Comparison of ENCODE assay signal across 6 worm cellular contexts in the genomic region with DNA sequence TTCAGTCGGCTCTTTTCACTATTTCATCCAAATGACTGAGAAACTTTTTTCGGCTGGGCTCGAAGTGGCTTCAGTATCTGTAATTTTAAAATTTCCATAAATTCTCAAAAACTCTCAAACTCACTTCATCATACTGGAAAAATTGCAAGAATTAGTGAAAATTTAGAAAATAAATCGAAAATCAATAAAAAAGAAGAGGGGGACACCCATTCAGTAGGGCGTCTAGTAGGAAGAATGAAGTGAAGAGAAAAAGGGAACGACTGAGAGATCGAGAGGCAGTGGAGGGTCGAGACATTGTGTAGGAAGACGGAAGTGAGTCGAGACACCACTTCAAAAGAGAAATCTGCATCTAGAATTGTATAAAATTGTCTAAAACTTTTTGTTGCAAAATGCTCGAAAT.
TF ChIP-seq lines count a peak whose summit lies in the region.

No protein-coding gene starts in this region.

TF ChIP-seq in whole organism, L1 larva, 84 proteins besides CTCF, POLR2A, EP300 and RAD21:
- TF ChIP-seq unc-62 (GFP tag; optimal IDR thresholded peaks at IDR 0.05; lab: Kevin White, UChicago) (no peak), blmp-1 (tag; optimal IDR thresholded peaks at IDR 0.05; lab: Kevin White, UChicago) (peak; percentile 8), efl-1 (optimal IDR thresholded peaks at IDR 0.05; lab: Kevin White, UChicago) (peak in 1 of 2 experiments; percentile 4), efl-1 (GFP tag; optimal IDR thresholded peaks at IDR 0.05 in 1 of 2; lab: Kevin White, UChicago) (no peak)

TF ChIP-seq in whole organism, L2 larva, 48 proteins besides CTCF, POLR2A, EP300 and RAD21:
- TF ChIP-seq sma-9 (GFP tag; optimal IDR thresholded peaks at IDR 0.05; lab: Kevin White, UChicago), result no peak
- no peak for TF ChIP-seq sma-9 (tag; optimal IDR thresholded peaks at IDR 0.05; lab: Kevin White, UChicago)
- TF ChIP-seq C34F6.9 (tag; optimal IDR thresholded peaks at IDR 0.05; lab: Kevin White, UChicago), result peak; percentile 2
- peak; percentile 57 for TF ChIP-seq unc-55 (GFP tag; optimal IDR thresholded peaks at IDR 0.05; lab: Kevin White, UChicago)
- TF ChIP-seq crh-2 (tag; optimal IDR thresholded peaks at IDR 0.05; lab: Kevin White, UChicago), result no peak
TF ChIP-seq in whole organism, L2 larva: peak in this region for 2.

TF ChIP-seq in whole organism, L3 larva, 47 proteins besides CTCF, POLR2A, EP300 and RAD21:
- TF ChIP-seq unc-39 (tag; optimal IDR thresholded peaks at IDR 0.05; lab: Kevin White, UChicago) (no peak), mml-1 (tag; optimal IDR thresholded peaks at IDR 0.05; lab: Kevin White, UChicago) (no peak), lsy-12 (tag; optimal IDR thresholded peaks at IDR 0.05; lab: Kevin White, UChicago) (no peak), pha-4 (tag; optimal IDR thresholded peaks at IDR 0.05; lab: Kevin White, UChicago) (no peak), ztf-4 (tag; optimal IDR thresholded peaks at IDR 0.05; lab: Kevin White, UChicago) (no peak), fos-1 (tag; optimal IDR thresholded peaks at IDR 0.05; lab: Kevin White, UChicago) (no peak), egl-27 (tag; optimal IDR thresholded peaks at IDR 0.05; lab: Kevin White, UChicago) (no peak), ceh-28 (tag; optimal IDR thresholded peaks at IDR 0.05; lab: Kevin White, UChicago) (peak; percentile 6), zag-1 (tag; optimal IDR thresholded peaks at IDR 0.05; lab: Kevin White, UChicago) (no peak), sea-2 (GFP tag; optimal IDR thresholded peaks at IDR 0.05; lab: Kevin White, UChicago) (peak; percentile 7), nhr-67 (tag; optimal IDR thresholded peaks at IDR 0.05; lab: Kevin White, UChicago) (no peak), nhr-43 (tag; optimal IDR thresholded peaks at IDR 0.05; lab: Kevin White, UChicago; ENCODE audit: poor library complexity, severe bottlenecking) (no peak), hmg-11 (tag; optimal IDR thresholded peaks at IDR 0.05; lab: Kevin White, UChicago) (no peak)

TF ChIP-seq in whole organism, early embryonic, 17 proteins besides CTCF, POLR2A, EP300 and RAD21:
- TF ChIP-seq ets-7 (tag; optimal IDR thresholded peaks at IDR 0.05; lab: Kevin White, UChicago) (peak; percentile 24), aly-1 (tag; optimal IDR thresholded peaks at IDR 0.05; lab: Kevin White, UChicago) (no peak)

TF ChIP-seq in whole organism, late embryonic, 69 proteins besides CTCF, POLR2A, EP300 and RAD21:
- TF ChIP-seq unc-42 (tag; optimal IDR thresholded peaks at IDR 0.05; lab: Kevin White, UChicago) (peak; percentile 43), che-1 (tag; optimal IDR thresholded peaks at IDR 0.05; lab: Kevin White, UChicago) (no peak), ceh-31 (tag; optimal IDR thresholded peaks at IDR 0.05; lab: Kevin White, UChicago) (peak; percentile 24), K09A11.1 (tag; optimal IDR thresholded peaks at IDR 0.05; lab: Kevin White, UChicago; ENCODE audit: insufficient read depth) (no peak), K02D7.2 (tag; optimal IDR thresholded peaks at IDR 0.05; lab: Kevin White, UChicago) (no peak), nfya-1 (tag; optimal IDR thresholded peaks at IDR 0.05; lab: Kevin White, UChicago) (peak; percentile 43), ceh-48 (tag; optimal IDR thresholded peaks at IDR 0.05; lab: Kevin White, UChicago) (peak; percentile 96)
TF ChIP-seq in whole organism, late embryonic: peak in this region for 4.

TF ChIP-seq in whole organism, mixed stage, embryonic, 35 proteins besides CTCF, POLR2A, EP300 and RAD21:
- peak; percentile 77 for TF ChIP-seq ces-1 (GFP tag; optimal IDR thresholded peaks at IDR 0.05; lab: Kevin White, UChicago)
- TF ChIP-seq hlh-1 (tag; optimal IDR thresholded peaks at IDR 0.05; lab: Kevin White, UChicago), result no peak
